Worm (Caenorhabditis elegans) whole organism, L2 larva: ENCODE data around the gene Y22D7AR.3.

ENCODE experiments used
- C34F6.9 ChIP-seq: fragments of 150-350 bp; optimal IDR thresholded peaks from 2 replicates; lab custom pipeline; 2014; ENCODE audit warnings: missing biosample characterization, missing genetic modification characterization
- F13H6.1 ChIP-seq: sonication (generic microtip); optimal IDR thresholded peaks from 2 replicates; lab custom pipeline; 2016; ENCODE audit warnings: missing genetic modification characterization, missing compliant biosample characterization
- R02D3.7 ChIP-seq: fragments of 150-350 bp; optimal IDR thresholded peaks from 2 replicates; lab custom pipeline; 2014; ENCODE audit warnings: missing biosample characterization, missing genetic modification characterization
- Y55F3AM.14 ChIP-seq: fragments of 200-800 bp; sonication (Bioruptor generic); optimal IDR thresholded peaks from 2 replicates; lab custom pipeline; 2018; ENCODE audit warnings: mild to moderate bottlenecking, missing genetic modification characterization, missing compliant biosample characterization
- alr-1 ChIP-seq: fragments of 150-350 bp; optimal IDR thresholded peaks from 2 replicates; lab custom pipeline; 2014; ENCODE audit warnings: missing biosample characterization, missing genetic modification characterization
- aly-2 ChIP-seq: fragments of 150-350 bp; optimal IDR thresholded peaks from 2 replicates; lab custom pipeline; 2014; ENCODE audit warnings: missing biosample characterization, missing genetic modification characterization
- ama-1 ChIP-seq: fragments of 150-350 bp; optimal IDR thresholded peaks from 2 replicates; lab custom pipeline; 2018; ENCODE audit warnings: inconsistent platforms
- ceh-16 ChIP-seq: fragments of 150-350 bp; optimal IDR thresholded peaks from 2 replicates; lab custom pipeline; 2014; ENCODE audit warnings: missing biosample characterization, missing genetic modification characterization
- ceh-82 ChIP-seq: fragments of 150-350 bp; optimal IDR thresholded peaks from 2 replicates; lab custom pipeline; 2014; ENCODE audit warnings: missing biosample characterization, missing genetic modification characterization
- crh-2 ChIP-seq: sonication (generic microtip); optimal IDR thresholded peaks from 2 replicates; lab custom pipeline; 2017; ENCODE audit warnings: missing biosample characterization, missing genetic modification characterization
- dmd-4 ChIP-seq: sonication (generic microtip); optimal IDR thresholded peaks from 2 replicates; lab custom pipeline; 2017; ENCODE audit warnings: missing biosample characterization, missing genetic modification characterization
- elt-1 ChIP-seq: fragments of 150-350 bp; optimal IDR thresholded peaks from 2 replicates; lab custom pipeline; 2014; ENCODE audit warnings: missing biosample characterization, missing genetic modification characterization
- fos-1 ChIP-seq: fragments of 150-350 bp; optimal IDR thresholded peaks from 2 replicates; lab custom pipeline; 2014; ENCODE audit warnings: missing biosample characterization, missing genetic modification characterization
- gmeb-1 ChIP-seq: fragments of 150-350 bp; optimal IDR thresholded peaks from 2 replicates; lab custom pipeline; 2014; ENCODE audit warnings: missing biosample characterization, missing genetic modification characterization
- lin-11 ChIP-seq: fragments of 150-350 bp; sonication (generic microtip); optimal IDR thresholded peaks from 2 replicates; lab custom pipeline; 2014; ENCODE audit warnings: missing biosample characterization, missing genetic modification characterization, inconsistent platforms, mixed read lengths
- lin-13 ChIP-seq: fragments of 150-350 bp; optimal IDR thresholded peaks from 2 replicates; lab custom pipeline; 2014; ENCODE audit warnings: missing biosample characterization, missing genetic modification reagents, missing genetic modification characterization
- lin-39 ChIP-seq: fragments of 150-350 bp; optimal IDR thresholded peaks from 2 replicates; lab custom pipeline; 2014; ENCODE audit warnings: missing biosample characterization, missing genetic modification reagents, missing genetic modification characterization
- lsy-2 ChIP-seq, 2 experiments: fragments of 150-350 bp in 1 of 2; sonication (generic microtip) in 1 of 2; optimal IDR thresholded peaks; 2 replicates each; lab custom pipeline; 2014 to 2017; ENCODE audit warnings: missing biosample characterization in 2 of 2, missing genetic modification characterization in 2 of 2
- mab-5 ChIP-seq: fragments of 150-350 bp; optimal IDR thresholded peaks from 2 replicates; lab custom pipeline; 2014; ENCODE audit warnings: missing biosample characterization, missing genetic modification characterization
- nhr-10 ChIP-seq: sonication (generic microtip); optimal IDR thresholded peaks from 2 replicates; lab custom pipeline; 2017; ENCODE audit warnings: missing biosample characterization, missing genetic modification characterization
- nhr-11 ChIP-seq: fragments of 150-350 bp; optimal IDR thresholded peaks from 2 replicates; lab custom pipeline; 2014; ENCODE audit warnings: missing biosample characterization, missing genetic modification characterization
- nhr-21 ChIP-seq: fragments of 150-350 bp; optimal IDR thresholded peaks from 2 replicates; lab custom pipeline; 2014; ENCODE audit warnings: missing biosample characterization, missing genetic modification characterization
- nhr-237 ChIP-seq: fragments of 150-350 bp; optimal IDR thresholded peaks from 2 replicates; lab custom pipeline; 2014; ENCODE audit warnings: missing biosample characterization, missing genetic modification characterization
- nhr-25 ChIP-seq: fragments of 150-350 bp; sonication (generic microtip); optimal IDR thresholded peaks from 3 replicates; lab custom pipeline; 2014; ENCODE audit warnings: missing biosample characterization, missing genetic modification characterization
- nhr-6 ChIP-seq: fragments of 150-350 bp; optimal IDR thresholded peaks from 2 replicates; lab custom pipeline; 2014; ENCODE audit warnings: missing biosample characterization, missing genetic modification characterization
- sem-4 ChIP-seq: fragments of 150-350 bp; optimal IDR thresholded peaks from 2 replicates; lab custom pipeline; 2014; ENCODE audit warnings: missing biosample characterization, missing genetic modification reagents, missing genetic modification characterization
- skn-1 ChIP-seq: sonication (generic microtip); optimal IDR thresholded peaks from 2 replicates; lab custom pipeline; 2017; ENCODE audit warnings: missing biosample characterization, missing genetic modification characterization
- sma-3 ChIP-seq: sonication (generic microtip); optimal IDR thresholded peaks from 2 replicates; lab custom pipeline; 2016; ENCODE audit warnings: missing genetic modification reagents, missing genetic modification characterization, missing compliant biosample characterization
- sma-9 ChIP-seq, 2 experiments: fragments of 150-350 bp in 1 of 2; sonication (generic microtip) in 1 of 2; optimal IDR thresholded peaks; 2 replicates each; lab custom pipeline; 2014 to 2016; ENCODE audit warnings: missing genetic modification characterization in 2 of 2, mild to moderate bottlenecking in 1 of 2, missing biosample characterization in 1 of 2, missing compliant biosample characterization in 1 of 2, missing genetic modification reagents in 1 of 2, moderate library complexity in 1 of 2
- unc-55 ChIP-seq: fragments of 150-350 bp; sonication (generic microtip); optimal IDR thresholded peaks from 3 replicates; lab custom pipeline; 2014; ENCODE audit warnings: missing biosample characterization, missing genetic modification reagents, missing genetic modification characterization
- unc-62 ChIP-seq: fragments of 150-350 bp; optimal IDR thresholded peaks from 2 replicates; lab custom pipeline; 2014; ENCODE audit warnings: missing biosample characterization, missing genetic modification reagents, missing genetic modification characterization
- zag-1 ChIP-seq: fragments of 150-350 bp; optimal IDR thresholded peaks from 2 replicates; lab custom pipeline; 2014; ENCODE audit warnings: missing biosample characterization, missing genetic modification characterization
- ztf-1 ChIP-seq: fragments of 200-800 bp; sonication (Bioruptor generic); conservative IDR thresholded peaks from 2 replicates; pipeline ENCODE4 v1.3.6; 2022; ENCODE audit warnings: missing genetic modification characterization, missing compliant biosample characterization
- ztf-11 ChIP-seq: sonication (generic microtip); optimal IDR thresholded peaks from 2 replicates; lab custom pipeline; 2017; ENCODE audit warnings: missing biosample characterization, missing genetic modification characterization
- ztf-4 ChIP-seq: fragments of 150-350 bp; optimal IDR thresholded peaks from 2 replicates; lab custom pipeline; 2014; ENCODE audit warnings: missing biosample characterization, missing genetic modification characterization

Gene Y22D7AR.3

ce11 chrIII:1618915-1619314 is 46.7 kb downstream of the Y22D7AR.3 start, which contains the start of gene Y22D7AL.10 (continued):
- peak; percentile 97 for TF ChIP-seq nhr-21 (tag; lab: Kevin White, UChicago)
- peak; percentile 86 for TF ChIP-seq ceh-16

- TF ChIP-seq ztf-11 (no peak), mab-5 (no peak), aly-2 (tag; lab: Kevin White, UChicago) (no peak), lin-11 (tag; lab: Kevin White, UChicago) (no peak), nhr-237 (no peak), nhr-6 (tag; lab: Kevin White, UChicago) (no peak), crh-2 (tag; lab: Kevin White, UChicago) (no peak), ztf-1 (GFP tag; lab: Robert Waterston, UW) (no peak), unc-62 (GFP tag; lab: Kevin White, UChicago) (no peak), skn-1 (tag; lab: Kevin White, UChicago) (no peak), nhr-11 (tag; lab: Kevin White, UChicago) (no peak), dmd-4 (tag; lab: Kevin White, UChicago) (no peak), sma-9 (GFP tag; optimal IDR thresholded peaks at IDR 0.05; lab: Kevin White, UChicago) (no peak), sma-9 (tag; optimal IDR thresholded peaks at IDR 0.05; lab: Kevin White, UChicago) (no peak)
These were observed 47.3 kb downstream of the Y22D7AR.3 start for ce11 chrIII:1618312-1618711.

DNA sequence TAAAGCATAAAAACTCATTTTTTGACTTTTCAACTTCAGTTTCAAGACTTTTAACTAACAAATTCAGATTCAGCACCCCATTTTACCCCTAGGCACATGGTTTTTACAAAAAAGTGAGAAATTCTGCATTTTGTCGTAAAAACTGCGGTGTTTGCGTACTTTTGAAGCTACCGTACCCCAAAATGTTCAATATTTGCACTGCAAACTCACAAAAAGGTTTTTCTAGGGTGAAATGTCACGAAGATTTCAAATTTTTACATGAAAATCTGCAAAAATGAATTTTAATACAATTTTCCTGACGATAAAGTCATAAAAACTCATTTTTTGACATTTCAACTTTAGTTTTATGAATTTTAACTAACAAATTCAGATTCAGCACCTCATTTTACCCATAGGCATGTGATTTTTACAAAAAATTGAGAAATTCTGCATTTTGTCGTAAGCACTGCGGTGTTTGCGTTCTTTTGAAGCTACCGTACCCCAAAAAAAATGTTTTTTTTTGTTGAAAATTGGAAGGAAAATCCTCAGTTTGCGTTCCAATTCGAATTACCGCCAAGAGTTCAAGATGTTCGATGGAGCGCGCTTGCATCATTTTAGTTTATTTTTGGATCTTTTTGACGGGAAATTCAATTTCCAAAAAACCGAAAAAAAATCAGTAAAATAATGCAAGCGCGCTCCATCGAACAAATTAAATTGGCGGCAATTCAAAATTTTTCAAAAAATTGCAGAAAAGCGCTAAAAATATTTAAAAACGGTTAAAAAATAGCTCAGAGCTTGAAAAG is 49.2 kb downstream of the Y22D7AR.3 start:
- peak; percentile 45 for TF ChIP-seq nhr-25
- no peak for TF ChIP-seq lin-39 (tag; lab: Kevin White, UChicago)
- TF ChIP-seq R02D3.7 (tag; lab: Kevin White, UChicago) = no peak
- peak; percentile 82 for TF ChIP-seq ztf-4 (tag; lab: Kevin White, UChicago)
- TF ChIP-seq zag-1 (tag; lab: Kevin White, UChicago) = no peak
- TF ChIP-seq sem-4 (tag; lab: Kevin White, UChicago) = no peak
- no peak for TF ChIP-seq alr-1 (tag; lab: Kevin White, UChicago)
- TF ChIP-seq unc-62 (GFP tag; lab: Kevin White, UChicago) = no peak
- TF ChIP-seq gmeb-1 (tag; lab: Kevin White, UChicago) = peak; percentile 47
- TF ChIP-seq elt-1 (tag; lab: Kevin White, UChicago) = no peak
- peak; percentile 18 for TF ChIP-seq C34F6.9 (tag; lab: Kevin White, UChicago)
- no peak for TF ChIP-seq ztf-11
- TF ChIP-seq mab-5 = no peak
- peak; percentile 52 to 86 for TF ChIP-seq lsy-2 (tag; optimal IDR thresholded peaks at IDR 0.05; lab: Kevin White, UChicago)
- peak; percentile 84 for TF ChIP-seq ama-1 (lab: Kevin White, UChicago)
- TF ChIP-seq fos-1 (tag; lab: Kevin White, UChicago) = no peak
- peak; percentile 49 for TF ChIP-seq Y55F3AM.14 (GFP tag; lab: Kevin White, UChicago)
- no peak for TF ChIP-seq nhr-10 (tag; lab: Kevin White, UChicago)
- no peak for TF ChIP-seq unc-55 (GFP tag; lab: Kevin White, UChicago)
- no peak for TF ChIP-seq ceh-82 (tag; lab: Kevin White, UChicago)
- peak; percentile 77 for TF ChIP-seq lin-13 (GFP tag; lab: Kevin White, UChicago)
- TF ChIP-seq dmd-4 (tag; lab: Kevin White, UChicago) = no peak
- peak; percentile 20 for TF ChIP-seq F13H6.1
- TF ChIP-seq sma-3 (GFP tag; lab: Kevin White, UChicago) = peak; percentile 26
